In the genomic region with DNA sequence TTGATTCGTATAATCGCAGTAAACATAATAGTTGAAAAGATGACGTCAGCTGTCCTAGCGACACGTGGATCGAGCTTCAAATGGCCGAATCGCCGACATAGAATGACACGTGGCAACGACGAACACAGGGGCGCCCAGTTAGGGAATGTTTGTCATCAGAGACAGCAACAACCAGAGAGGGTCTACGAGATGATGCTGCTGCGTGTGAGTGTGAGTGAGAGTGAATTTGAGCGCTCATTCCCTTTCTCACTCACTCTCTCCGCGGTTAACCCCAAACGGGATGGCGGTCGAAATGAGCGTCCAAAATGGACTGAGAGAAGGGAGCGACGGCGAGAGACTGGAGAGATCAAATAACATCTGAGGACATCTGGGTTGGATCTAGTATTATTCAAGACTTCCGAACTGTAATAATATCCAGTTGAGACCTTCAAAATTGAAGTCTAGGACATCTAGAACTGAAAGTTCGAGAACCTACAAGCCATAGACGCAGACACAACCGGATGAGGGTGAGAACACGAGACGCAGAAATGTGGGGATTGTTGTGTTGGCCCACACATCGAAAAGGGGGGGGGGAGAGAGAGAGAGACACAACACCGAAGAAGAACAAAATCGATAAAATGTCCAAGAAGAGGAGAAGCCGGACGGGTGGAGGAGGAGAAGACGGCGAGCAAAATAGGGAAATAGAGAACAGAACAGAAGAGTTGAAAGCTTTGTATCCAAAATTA, we compare ENCODE assay signal across 2 worm cellular contexts.
A peak's percentile ranks its signal among the peaks of the same experiment; 100 is the strongest.
TF ChIP-seq lines count a peak whose summit lies in the region.

No protein-coding gene starts in this region.

TF ChIP-seq in whole organism, L1 larva, 84 proteins besides CTCF, POLR2A, EP300 and RAD21 (continued from another document):
- TF ChIP-seq ztf-4 (tag; optimal IDR thresholded peaks at IDR 0.05; lab: Kevin White, UChicago) (peak; percentile 37), ztf-11 (tag; optimal IDR thresholded peaks at IDR 0.05; lab: Kevin White, UChicago) (peak in 1 of 2 experiments; percentile 9), ceh-82 (tag; optimal IDR thresholded peaks at IDR 0.05; lab: Kevin White, UChicago) (peak; percentile 50 to 69 (median 54))
TF ChIP-seq in whole organism, L1 larva: peak in this region for 34.

TF ChIP-seq in whole organism, young adult, 124 proteins besides CTCF, POLR2A, EP300 and RAD21 (continued from another document):
- TF ChIP-seq Y53F4B.3 (GFP tag; IDR thresholded peaks at IDR 0.05; lab: Robert Waterston, UW) (no peak), F55B11.4 (tag; optimal IDR thresholded peaks at IDR 0.05; lab: Kevin White, UChicago; ENCODE audit: borderline replicate concordance, insufficient read depth) (no peak), B0019.2 (GFP tag; conservative IDR thresholded peaks at IDR 0.05; lab: Robert Waterston, UW) (no peak), madf-8 (GFP tag; conservative IDR thresholded peaks at IDR 0.05; lab: Robert Waterston, UW) (no peak), F33H1.4 (GFP tag; IDR thresholded peaks at IDR 0.05; lab: Robert Waterston, UW) (no peak), rcor-1 (GFP tag; IDR thresholded peaks at IDR 0.05; lab: Robert Waterston, UW) (no peak), egrh-3 (GFP tag; IDR thresholded peaks at IDR 0.05; lab: Robert Waterston, UW) (0 out of 2 replicates have a peak, but pooled peaks have one; percentile 10), ceh-100 (GFP tag; IDR thresholded peaks at IDR 0.05; lab: Robert Waterston, UW) (no peak; the same call in 1 of the 2 replicates), F57C9.4 (tag; optimal IDR thresholded peaks at IDR 0.05; lab: Kevin White, UChicago) (no peak), hsf-1 (GFP tag; IDR thresholded peaks at IDR 0.05; lab: Robert Waterston, UW) (peak; percentile 54; the same call in 1 of the 2 replicates), ztf-18 (tag; optimal IDR thresholded peaks at IDR 0.05; lab: Kevin White, UChicago) (peak; percentile 50), repo-1 (tag; optimal IDR thresholded peaks at IDR 0.05; lab: Kevin White, UChicago) (no peak)
